Worm (Caenorhabditis elegans) whole organism, L4 larva: Measurements from ENCODE around the gene B0024.15.

ENCODE experiments used
- D1046.2 ChIP-seq: fragments of 200-800 bp; sonication (Bioruptor generic); IDR thresholded peaks from 2 replicates; pipeline ENCODE4 v1.3.6; 2022; ENCODE audit warnings: missing genetic modification characterization, missing compliant biosample characterization
- F10B5.3 ChIP-seq: sonication (generic microtip); optimal IDR thresholded peaks from 2 replicates; lab custom pipeline; 2016; ENCODE audit warnings: mild to moderate bottlenecking, missing genetic modification characterization, missing compliant biosample characterization
- F37D6.2 ChIP-seq: sonication (generic microtip); optimal IDR thresholded peaks from 2 replicates; lab custom pipeline; 2016; ENCODE audit warnings: mild to moderate bottlenecking, missing genetic modification characterization, missing compliant biosample characterization
- F44E2.7 ChIP-seq: fragments of 200-800 bp; sonication (Bioruptor generic); IDR thresholded peaks from 2 replicates; pipeline ENCODE4 v2.1.2; 2022; ENCODE audit warnings: missing genetic modification characterization, missing compliant biosample characterization
- F49E8.2 ChIP-seq: sonication (generic microtip); optimal IDR thresholded peaks from 2 replicates; lab custom pipeline; 2016; ENCODE audit warnings: missing compliant biosample characterization, mild to moderate bottlenecking, missing genetic modification characterization, borderline replicate concordance
- R02D3.7 ChIP-seq: fragments of 150-350 bp; sonication (generic microtip); optimal IDR thresholded peaks from 3 replicates; lab custom pipeline; 2014; ENCODE audit warnings: missing biosample characterization, missing genetic modification characterization
- T26A8.4 ChIP-seq: fragments of 200-800 bp; sonication (Bioruptor generic); IDR thresholded peaks from 2 replicates; pipeline ENCODE4 v1.3.6; 2022; ENCODE audit warnings: missing genetic modification characterization, missing compliant biosample characterization
- Y48G9A.11 ChIP-seq: fragments of 200-800 bp; sonication (Bioruptor generic); IDR thresholded peaks from 2 replicates; pipeline ENCODE4 v1.3.6; 2022; ENCODE audit warnings: missing genetic modification reagents, missing genetic modification characterization, missing compliant biosample characterization
- Y75B8A.6 ChIP-seq: fragments of 200-800 bp; sonication (Bioruptor generic); IDR thresholded peaks from 2 replicates; pipeline ENCODE4 v1.3.6; 2022; ENCODE audit warnings: missing genetic modification reagents, missing genetic modification characterization, missing compliant biosample characterization
- ZK337.2 ChIP-seq: fragments of 200-800 bp; sonication (Bioruptor generic); IDR thresholded peaks from 2 replicates; pipeline ENCODE4 v1.3.6; 2022; ENCODE audit warnings: missing genetic modification reagents, missing genetic modification characterization, missing compliant biosample characterization
- aly-2 ChIP-seq: sonication (generic microtip); optimal IDR thresholded peaks from 2 replicates; lab custom pipeline; 2018; ENCODE audit warnings: missing biosample characterization, missing genetic modification characterization
- attf-4 ChIP-seq: sonication (generic microtip); optimal IDR thresholded peaks from 3 replicates; lab custom pipeline; 2017; ENCODE audit warnings: missing biosample characterization, missing genetic modification characterization
- ceh-20 ChIP-seq: fragments of 200-800 bp; sonication (Bioruptor generic); IDR thresholded peaks from 2 replicates; pipeline ENCODE4 v1.3.6; 2022; ENCODE audit warnings: missing genetic modification reagents, missing genetic modification characterization, missing compliant biosample characterization
- ceh-28 ChIP-seq: fragments of 150-350 bp; optimal IDR thresholded peaks from 2 replicates; lab custom pipeline; 2014; ENCODE audit warnings: missing biosample characterization, missing genetic modification reagents, missing genetic modification characterization
- ceh-44 ChIP-seq: fragments of 200-800 bp; sonication (Bioruptor generic); IDR thresholded peaks from 2 replicates; pipeline ENCODE4 v1.3.6; 2022; ENCODE audit warnings: missing genetic modification reagents, missing genetic modification characterization, missing compliant biosample characterization
- ceh-82 ChIP-seq: sonication (generic microtip); optimal IDR thresholded peaks from 2 replicates; lab custom pipeline; 2017; ENCODE audit warnings: missing biosample characterization, missing genetic modification characterization
- daf-8 ChIP-seq: fragments of 200-800 bp; sonication (Bioruptor generic); IDR thresholded peaks from 2 replicates; pipeline ENCODE4 v1.3.6; 2022; ENCODE audit warnings: missing genetic modification characterization, missing compliant biosample characterization
- dmd-8 ChIP-seq: fragments of 200-800 bp; sonication (Bioruptor generic); IDR thresholded peaks from 2 replicates; pipeline ENCODE4 v1.3.6; 2022; ENCODE audit warnings: missing genetic modification characterization, missing compliant biosample characterization
- dmd-9 ChIP-seq: fragments of 200-800 bp; sonication (Bioruptor generic); IDR thresholded peaks from 2 replicates; pipeline ENCODE4 v1.3.6; 2022; ENCODE audit warnings: missing genetic modification reagents, missing genetic modification characterization, missing compliant biosample characterization
- dve-1 ChIP-seq: sonication (generic microtip); optimal IDR thresholded peaks from 2 replicates; lab custom pipeline; 2017; ENCODE audit warnings: antibody characterized with exemption, mild to moderate bottlenecking, missing genetic modification characterization, missing compliant biosample characterization; ENCODE audit not compliant: insufficient read depth
- egl-27 ChIP-seq: sonication (generic microtip); optimal IDR thresholded peaks from 3 replicates; lab custom pipeline; 2017; ENCODE audit warnings: missing biosample characterization, missing genetic modification reagents, missing genetic modification characterization
- fkh-10 ChIP-seq: fragments of 150-350 bp; optimal IDR thresholded peaks from 2 replicates; lab custom pipeline; 2014; ENCODE audit warnings: missing biosample characterization, missing genetic modification reagents, missing genetic modification characterization
- hlh-11 ChIP-seq: fragments of 200-800 bp; sonication (Bioruptor generic); optimal IDR thresholded peaks from 2 replicates; lab custom pipeline; 2018; ENCODE audit warnings: mild to moderate bottlenecking, missing genetic modification characterization, missing compliant biosample characterization
- hlh-30 ChIP-seq: sonication (generic microtip); optimal IDR thresholded peaks from 2 replicates; lab custom pipeline; 2017; ENCODE audit warnings: antibody characterized with exemption, mild to moderate bottlenecking, missing genetic modification characterization, missing compliant biosample characterization; ENCODE audit not compliant: insufficient read depth
- hmg-1.1 ChIP-seq: fragments of 200-800 bp; sonication (Bioruptor generic); IDR thresholded peaks from 2 replicates; pipeline ENCODE4 v1.3.6; 2022; ENCODE audit warnings: missing genetic modification reagents, missing genetic modification characterization, missing compliant biosample characterization
- lin-1 ChIP-seq: fragments of 200-800 bp; sonication (Bioruptor generic); IDR thresholded peaks from 2 replicates; pipeline ENCODE4 v1.3.6; 2022; ENCODE audit warnings: missing genetic modification reagents, missing genetic modification characterization, missing compliant biosample characterization
- lin-29 ChIP-seq: fragments of 200-800 bp; sonication (Bioruptor generic); IDR thresholded peaks from 2 replicates; pipeline ENCODE4 v1.3.6; 2022; ENCODE audit warnings: missing genetic modification reagents, missing genetic modification characterization, missing compliant biosample characterization
- lin-38 ChIP-seq: fragments of 200-800 bp; sonication (Bioruptor generic); IDR thresholded peaks from 2 replicates; pipeline ENCODE4 v1.3.6; 2022; ENCODE audit warnings: missing genetic modification reagents, missing genetic modification characterization, missing compliant biosample characterization
- lsy-2 ChIP-seq, 2 experiments: fragments of 150-350 bp in 1 of 2; sonication (generic microtip) in 1 of 2; optimal IDR thresholded peaks; 2 replicates each; lab custom pipeline; 2014 to 2017; ENCODE audit warnings: missing biosample characterization in 2 of 2, missing genetic modification characterization in 2 of 2
- mdt-29 ChIP-seq: fragments of 200-800 bp; sonication (Bioruptor generic); IDR thresholded peaks from 2 replicates; pipeline ENCODE4 v1.3.6; 2022; ENCODE audit warnings: missing genetic modification reagents, missing genetic modification characterization, missing compliant biosample characterization
- mep-1 ChIP-seq: fragments of 150-350 bp; sonication (generic microtip); optimal IDR thresholded peaks from 3 replicates; lab custom pipeline; 2014; ENCODE audit warnings: missing biosample characterization, missing genetic modification characterization
- mes-2 ChIP-seq: sonication (generic microtip); optimal IDR thresholded peaks from 2 replicates; lab custom pipeline; 2016; ENCODE audit warnings: missing genotype, mild to moderate bottlenecking, missing genetic modification characterization, missing compliant biosample characterization; ENCODE audit not compliant: poor library complexity, severe bottlenecking
- nhr-10 ChIP-seq: fragments of 150-350 bp; optimal IDR thresholded peaks from 2 replicates; lab custom pipeline; 2014; ENCODE audit warnings: missing biosample characterization, missing genetic modification characterization
- nhr-237 ChIP-seq: sonication (generic microtip); optimal IDR thresholded peaks from 2 replicates; lab custom pipeline; 2017; ENCODE audit warnings: missing biosample characterization, missing genetic modification characterization
- nhr-25 ChIP-seq: sonication (generic microtip); optimal IDR thresholded peaks from 2 replicates; lab custom pipeline; 2017; ENCODE audit warnings: missing genetic modification characterization, mild to moderate bottlenecking, missing compliant biosample characterization, antibody characterized with exemption, moderate library complexity, borderline replicate concordance; ENCODE audit not compliant: insufficient read depth
- nhr-28 ChIP-seq: fragments of 150-350 bp; optimal IDR thresholded peaks from 2 replicates; lab custom pipeline; 2014; ENCODE audit warnings: missing biosample characterization, missing genetic modification characterization
- nhr-48 ChIP-seq: sonication (generic microtip); optimal IDR thresholded peaks from 2 replicates; lab custom pipeline; 2016; ENCODE audit warnings: mild to moderate bottlenecking, missing genetic modification characterization, missing compliant biosample characterization
- nhr-6 ChIP-seq: fragments of 150-350 bp; optimal IDR thresholded peaks from 2 replicates; lab custom pipeline; 2014; ENCODE audit warnings: missing biosample characterization, missing genetic modification characterization
- nhr-77 ChIP-seq: fragments of 150-350 bp; optimal IDR thresholded peaks from 2 replicates; lab custom pipeline; 2014; ENCODE audit warnings: missing biosample characterization, missing genetic modification characterization
- php-3 ChIP-seq: fragments of 200-800 bp; sonication (Bioruptor generic); IDR thresholded peaks from 2 replicates; pipeline ENCODE4 v1.3.6; 2022; ENCODE audit warnings: missing genetic modification reagents, missing genetic modification characterization, missing compliant biosample characterization
- pqm-1 ChIP-seq: sonication (generic microtip); optimal IDR thresholded peaks from 2 replicates; lab custom pipeline; 2017; ENCODE audit warnings: missing biosample characterization, missing genetic modification characterization
- rbr-2 ChIP-seq: sonication (generic microtip); optimal IDR thresholded peaks from 2 replicates; lab custom pipeline; 2016; ENCODE audit warnings: missing genotype, missing genetic modification characterization, missing compliant biosample characterization
- sdz-12 ChIP-seq: fragments of 200-800 bp; sonication (Bioruptor generic); optimal IDR thresholded peaks from 2 replicates; lab custom pipeline; 2018; ENCODE audit warnings: mild to moderate bottlenecking, missing genetic modification characterization, missing compliant biosample characterization
- set-16 ChIP-seq: fragments of 200-800 bp; sonication (Bioruptor generic); IDR thresholded peaks from 2 replicates; pipeline ENCODE4 v1.3.6; 2022; ENCODE audit warnings: missing genetic modification reagents, missing genetic modification characterization, missing compliant biosample characterization
- spr-1 ChIP-seq: sonication (generic microtip); optimal IDR thresholded peaks from 2 replicates; lab custom pipeline; 2016; ENCODE audit warnings: mild to moderate bottlenecking, missing genetic modification characterization, missing compliant biosample characterization
- tag-97 ChIP-seq: fragments of 200-800 bp; sonication (Bioruptor generic); IDR thresholded peaks from 2 replicates; pipeline ENCODE4 v1.3.6; 2022; ENCODE audit warnings: missing genetic modification characterization, missing compliant biosample characterization
- tra-1 ChIP-seq: fragments of 200-800 bp; sonication (Bioruptor generic); IDR thresholded peaks from 2 replicates; pipeline ENCODE4 v1.3.6; 2022; ENCODE audit warnings: missing genetic modification reagents, missing genetic modification characterization, missing compliant biosample characterization
- unc-130 ChIP-seq: sonication (generic microtip); optimal IDR thresholded peaks from 2 replicates; lab custom pipeline; 2016; ENCODE audit warnings: missing genetic modification reagents, missing genetic modification characterization, missing compliant biosample characterization
- unc-39 ChIP-seq: sonication (generic microtip); optimal IDR thresholded peaks from 2 replicates; lab custom pipeline; 2017; ENCODE audit warnings: missing biosample characterization, missing genetic modification characterization
- zip-2 ChIP-seq: fragments of 150-350 bp; optimal IDR thresholded peaks from 2 replicates; lab custom pipeline; 2014; ENCODE audit warnings: missing biosample characterization, missing genetic modification characterization
- ztf-11 ChIP-seq: fragments of 150-350 bp; optimal IDR thresholded peaks from 2 replicates; lab custom pipeline; 2014; ENCODE audit warnings: missing biosample characterization, missing genetic modification characterization

Gene B0024.15

ce11 chrV:10338305-10338992, 48.6 kb downstream of the B0024.15 start, which contains the start of gene arx-2:
TSS of gene arx-2 (minus strand) at chrV:10338355.
- TF ChIP-seq mep-1, result peak; percentile 56
- no peak for TF ChIP-seq F44E2.7 (GFP tag; lab: Robert Waterston, UW)
- no peak for TF ChIP-seq zip-2 (tag; lab: Kevin White, UChicago)
- TF ChIP-seq ceh-20 (GFP tag; lab: Robert Waterston, UW), result no peak
- TF ChIP-seq lin-29 (GFP tag; lab: Robert Waterston, UW), result no peak
- no peak for TF ChIP-seq D1046.2
- TF ChIP-seq mes-2, result peak; percentile 62
- TF ChIP-seq dmd-9, result no peak
- no peak for TF ChIP-seq php-3
- peak; percentile 3 for TF ChIP-seq unc-130 (GFP tag; lab: Kevin White, UChicago)
- TF ChIP-seq dve-1 (tag; lab: Kevin White, UChicago), result peak; percentile 41
- TF ChIP-seq nhr-6 (tag; lab: Kevin White, UChicago), result no peak
- TF ChIP-seq egl-27, result no peak
- no peak for TF ChIP-seq hmg-1.1 (GFP tag; lab: Robert Waterston, UW)
- no peak for TF ChIP-seq pqm-1 (tag; lab: Kevin White, UChicago)
- TF ChIP-seq lin-38 (GFP tag; lab: Robert Waterston, UW), result peak; percentile 87
- no peak for TF ChIP-seq unc-39 (tag; lab: Kevin White, UChicago)
- no peak for TF ChIP-seq nhr-25
- TF ChIP-seq lin-1 (GFP tag; lab: Robert Waterston, UW), result no peak
- TF ChIP-seq nhr-10 (tag; lab: Kevin White, UChicago), result no peak
- no peak for TF ChIP-seq daf-8 (GFP tag; lab: Robert Waterston, UW)
- peak; percentile 64 for TF ChIP-seq nhr-28 (tag; lab: Kevin White, UChicago)
- TF ChIP-seq dmd-8 (GFP tag; lab: Robert Waterston, UW), result no peak
- TF ChIP-seq rbr-2 (tag; lab: Kevin White, UChicago), result no peak
- no peak for TF ChIP-seq ceh-28
- TF ChIP-seq ZK337.2 (GFP tag; lab: Robert Waterston, UW), result no peak
- no peak for TF ChIP-seq F49E8.2 (tag; lab: Kevin White, UChicago)
- no peak for TF ChIP-seq attf-4
- no peak for TF ChIP-seq tra-1 (GFP tag; lab: Robert Waterston, UW)
- TF ChIP-seq F10B5.3 (tag; lab: Kevin White, UChicago), result no peak
- TF ChIP-seq sdz-12 (GFP tag; lab: Kevin White, UChicago), result no peak
- no peak for TF ChIP-seq fkh-10 (GFP tag; lab: Kevin White, UChicago)
- TF ChIP-seq ceh-82 (tag; lab: Kevin White, UChicago), result no peak
- TF ChIP-seq spr-1, result no peak
- TF ChIP-seq aly-2 (tag; lab: Kevin White, UChicago), result no peak
- no peak for TF ChIP-seq nhr-237 (tag; lab: Kevin White, UChicago)
- TF ChIP-seq F37D6.2 (tag; lab: Kevin White, UChicago), result no peak
- TF ChIP-seq nhr-48 (tag; lab: Kevin White, UChicago), result no peak
- no peak for TF ChIP-seq Y75B8A.6 (GFP tag; lab: Robert Waterston, UW)
- TF ChIP-seq R02D3.7 (tag; lab: Kevin White, UChicago), result no peak
- TF ChIP-seq mdt-29 (GFP tag; lab: Robert Waterston, UW), result no peak
- TF ChIP-seq lsy-2 (tag; optimal IDR thresholded peaks at IDR 0.05; lab: Kevin White, UChicago), result peak in 1 of 2 experiments; percentile 61
- peak; percentile 53 for TF ChIP-seq nhr-77 (tag; lab: Kevin White, UChicago)
- TF ChIP-seq hlh-11 (tag; lab: Kevin White, UChicago), result no peak
- no peak for TF ChIP-seq tag-97 (GFP tag; lab: Robert Waterston, UW)
- TF ChIP-seq ceh-44 (GFP tag; lab: Robert Waterston, UW), result no peak
- peak; percentile 29 for TF ChIP-seq hlh-30 (tag; lab: Kevin White, UChicago)
- TF ChIP-seq T26A8.4 (GFP tag; lab: Robert Waterston, UW), result no peak
- TF ChIP-seq set-16 (GFP tag; lab: Robert Waterston, UW), result no peak
- no peak for TF ChIP-seq Y48G9A.11 (GFP tag; lab: Robert Waterston, UW)
- TF ChIP-seq ztf-11 (tag; lab: Kevin White, UChicago), result no peak
